Worm (Caenorhabditis elegans) whole organism, late embryonic: Measurements from ENCODE around the gene F32D8.7.

ENCODE experiments used
- T23F11.4 ChIP-seq: fragments of 200-800 bp; sonication (Bioruptor generic); optimal IDR thresholded peaks from 2 replicates; lab custom pipeline; 2018; ENCODE audit warnings: mild to moderate bottlenecking, missing genetic modification characterization, missing compliant biosample characterization
- ama-1 ChIP-seq: fragments of 150-350 bp; optimal IDR thresholded peaks from 2 replicates; lab custom pipeline; 2014
- ceh-9 ChIP-seq: sonication (generic microtip); optimal IDR thresholded peaks from 2 replicates; lab custom pipeline; 2016; ENCODE audit warnings: mild to moderate bottlenecking, missing genetic modification characterization, inconsistent platforms, missing compliant biosample characterization
- fkh-10 ChIP-seq: fragments of 150-350 bp; optimal IDR thresholded peaks from 2 replicates; lab custom pipeline; 2014; ENCODE audit warnings: missing biosample characterization, missing genetic modification reagents, missing genetic modification characterization
- fkh-6 ChIP-seq: sonication (generic microtip); optimal IDR thresholded peaks from 2 replicates; lab custom pipeline; 2016; ENCODE audit warnings: missing genetic modification characterization, missing compliant biosample characterization
- nhr-11 ChIP-seq: fragments of 150-350 bp; optimal IDR thresholded peaks from 2 replicates; lab custom pipeline; 2014; ENCODE audit warnings: missing biosample characterization, missing genetic modification characterization
- nhr-232 ChIP-seq: sonication (generic microtip); optimal IDR thresholded peaks from 2 replicates; lab custom pipeline; 2016; ENCODE audit warnings: missing genetic modification characterization, missing compliant biosample characterization
- unc-3 ChIP-seq, 2 experiments: fragments of 200-800 bp in 1 of 2; sonication (Bioruptor generic) in 1 of 2; sonication (generic microtip) in 1 of 2; conservative IDR thresholded peaks in 1 of 2; optimal IDR thresholded peaks in 1 of 2; 2 replicates each; pipeline versions ENCODE4 v1.3.6 to Lab custom; 2016 to 2022; ENCODE audit warnings: missing compliant biosample characterization in 2 of 2, missing genetic modification characterization in 2 of 2, missing genetic modification reagents in 1 of 2
- unc-86 ChIP-seq: sonication (generic microtip); optimal IDR thresholded peaks from 2 replicates; lab custom pipeline; 2016; ENCODE audit warnings: missing genetic modification characterization, missing compliant biosample characterization
- zip-5 ChIP-seq: sonication (generic microtip); optimal IDR thresholded peaks from 2 replicates; lab custom pipeline; 2016; ENCODE audit warnings: missing genetic modification characterization, missing compliant biosample characterization

DNA sequence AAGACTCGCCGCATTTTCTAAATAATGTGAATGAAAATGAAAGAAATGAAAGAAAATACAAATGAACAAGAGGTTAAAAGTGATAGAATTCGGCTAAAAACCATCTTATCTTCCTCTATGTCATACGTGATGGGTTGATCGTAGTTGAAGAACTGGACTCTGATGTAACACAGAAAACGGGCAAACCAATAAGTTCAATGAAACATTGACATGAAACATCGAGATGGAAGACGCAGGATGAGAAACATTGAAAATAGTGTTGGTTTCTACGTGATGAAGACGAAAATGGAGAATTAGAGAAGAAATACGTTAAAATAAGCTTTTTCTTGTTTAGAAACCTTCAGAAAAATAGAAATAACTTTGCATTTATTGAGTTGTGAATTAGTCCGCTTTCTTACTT lies 7.3 kb upstream of the F32D8.7 start, which contains the start of gene F32D8.12:
- no peak for TF ChIP-seq unc-86 (tag; lab: Kevin White, UChicago)
- no peak for TF ChIP-seq nhr-232 (tag; lab: Kevin White, UChicago)
- no peak for TF ChIP-seq T23F11.4 (GFP tag; lab: Kevin White, UChicago)
- no peak for TF ChIP-seq zip-5
- TF ChIP-seq fkh-6 (tag; lab: Kevin White, UChicago): no peak
- TF ChIP-seq fkh-10 (GFP tag; lab: Kevin White, UChicago): no peak
- TF ChIP-seq ama-1 (lab: Kevin White, UChicago): no peak
- TF ChIP-seq unc-3 (GFP tag; conservative IDR thresholded peaks at IDR 0.05; lab: Robert Waterston, UW): no peak
- no peak for TF ChIP-seq unc-3 (tag; optimal IDR thresholded peaks at IDR 0.05; lab: Kevin White, UChicago)
- no peak for TF ChIP-seq ceh-9 (tag; lab: Kevin White, UChicago)
- TF ChIP-seq nhr-11: no peak
